Worm (Caenorhabditis elegans) whole organism, L1 larva: ENCODE data around the gene tag-280.

Experiments used
- ceh-8 ChIP-seq: fragments of 200-800 bp; sonication (Bioruptor generic); optimal IDR thresholded peaks from 2 replicates; lab custom pipeline; 2018; ENCODE audit warnings: mild to moderate bottlenecking, missing genetic modification characterization, moderate library complexity, missing compliant biosample characterization
- ceh-88 ChIP-seq: fragments of 200-800 bp; sonication (Bioruptor generic); IDR thresholded peaks from 2 replicates; pipeline ENCODE4 v1.3.6; 2022; ENCODE audit warnings: missing genetic modification characterization, missing compliant biosample characterization
- ceh-90 ChIP-seq: sonication (generic microtip); optimal IDR thresholded peaks from 2 replicates; lab custom pipeline; 2016; ENCODE audit warnings: missing genetic modification characterization, missing compliant biosample characterization
- ces-1 ChIP-seq: fragments of 150-350 bp; optimal IDR thresholded peaks from 2 replicates; lab custom pipeline; 2014; ENCODE audit warnings: missing biosample characterization, missing genetic modification reagents, missing genetic modification characterization
- dsc-1 ChIP-seq: sonication (generic microtip); optimal IDR thresholded peaks from 2 replicates; lab custom pipeline; 2016; ENCODE audit warnings: mild to moderate bottlenecking, missing genetic modification characterization, missing compliant biosample characterization
- efl-1 ChIP-seq, 4 experiments: fragments of 150-350 bp; optimal IDR thresholded peaks in 3 of 4; peaks in 1 of 4; 1 replicate in 1 of 4; 2 replicates in 3 of 4; lab custom pipeline; 2014; ENCODE audit warnings: missing biosample characterization in 2 of 4, missing genetic modification characterization in 2 of 4, missing genetic modification reagents in 2 of 4
- egl-13 ChIP-seq: sonication (generic microtip); optimal IDR thresholded peaks from 2 replicates; lab custom pipeline; 2016; ENCODE audit warnings: missing genotype, missing genetic modification reagents, missing genetic modification characterization, missing compliant biosample characterization
- elt-2 ChIP-seq: sonication (generic microtip); optimal IDR thresholded peaks from 2 replicates; lab custom pipeline; 2016; ENCODE audit warnings: missing genetic modification characterization, mild to moderate bottlenecking, inconsistent platforms, missing compliant biosample characterization, missing genetic modification reagents
- ets-5 ChIP-seq: fragments of 200-800 bp; sonication (Bioruptor generic); IDR thresholded peaks from 2 replicates; pipeline ENCODE4 v1.3.6; 2022; ENCODE audit warnings: missing genetic modification characterization, missing compliant biosample characterization
- irx-1 ChIP-seq: sonication (generic microtip); optimal IDR thresholded peaks from 2 replicates; lab custom pipeline; 2016; ENCODE audit warnings: missing genetic modification characterization, missing compliant biosample characterization
- isw-1 ChIP-seq: fragments of 200-800 bp; sonication (Bioruptor generic); IDR thresholded peaks from 2 replicates; pipeline ENCODE4 v1.3.6; 2022; ENCODE audit warnings: missing genetic modification characterization, missing compliant biosample characterization
- jun-1 ChIP-seq: fragments of 150-350 bp; optimal IDR thresholded peaks from 2 replicates; lab custom pipeline; 2014; ENCODE audit warnings: missing biosample characterization, missing genetic modification reagents, missing genetic modification characterization
- lin-14 ChIP-seq: fragments of 200-800 bp; sonication (Bioruptor generic); optimal IDR thresholded peaks from 2 replicates; lab custom pipeline; 2018; ENCODE audit warnings: mild to moderate bottlenecking, missing genetic modification characterization, moderate library complexity, missing compliant biosample characterization
- lsy-2 ChIP-seq, 2 experiments: fragments of 150-350 bp; optimal IDR thresholded peaks; 2 replicates each; lab custom pipeline; 2014; ENCODE audit warnings: missing biosample characterization in 2 of 2, missing genetic modification characterization in 2 of 2
- mdl-1 ChIP-seq, 2 experiments: fragments of 150-350 bp; optimal IDR thresholded peaks; 2 replicates each; lab custom pipeline; 2014 to 2017; ENCODE audit warnings: missing biosample characterization in 2 of 2, missing genetic modification characterization in 2 of 2, inconsistent platforms in 1 of 2
- mef-2 ChIP-seq: fragments of 150-350 bp; optimal IDR thresholded peaks from 2 replicates; lab custom pipeline; 2014; ENCODE audit warnings: missing biosample characterization, missing genetic modification characterization
- mep-1 ChIP-seq: fragments of 150-350 bp; optimal IDR thresholded peaks from 2 replicates; lab custom pipeline; 2014; ENCODE audit warnings: missing biosample characterization, missing genetic modification characterization
- nhr-11 ChIP-seq: fragments of 150-350 bp; optimal IDR thresholded peaks from 2 replicates; lab custom pipeline; 2014; ENCODE audit warnings: missing biosample characterization, missing genetic modification characterization
- nhr-12 ChIP-seq: sonication (generic microtip); optimal IDR thresholded peaks from 2 replicates; lab custom pipeline; 2017; ENCODE audit warnings: missing biosample characterization, missing genetic modification characterization
- nhr-47 ChIP-seq: sonication (generic microtip); optimal IDR thresholded peaks from 2 replicates; lab custom pipeline; 2016; ENCODE audit warnings: mild to moderate bottlenecking, missing genetic modification characterization, moderate library complexity, missing compliant biosample characterization
- pag-3 ChIP-seq: sonication (generic microtip); optimal IDR thresholded peaks from 2 replicates; lab custom pipeline; 2017; ENCODE audit warnings: missing genetic modification characterization, mild to moderate bottlenecking, missing compliant biosample characterization, antibody characterized with exemption, borderline replicate concordance; ENCODE audit not compliant: insufficient read depth
- skn-1 ChIP-seq: fragments of 150-350 bp; optimal IDR thresholded peaks from 2 replicates; lab custom pipeline; 2014; ENCODE audit warnings: missing biosample characterization, missing genetic modification characterization
- snu-23 ChIP-seq: sonication (generic microtip); optimal IDR thresholded peaks from 2 replicates; lab custom pipeline; 2016; ENCODE audit warnings: missing genetic modification characterization, missing compliant biosample characterization
- sptf-1 ChIP-seq: fragments of 150-350 bp; optimal IDR thresholded peaks from 2 replicates; lab custom pipeline; 2014; ENCODE audit warnings: missing biosample characterization, missing genetic modification characterization
- unc-62 ChIP-seq: fragments of 150-350 bp; optimal IDR thresholded peaks from 2 replicates; lab custom pipeline; 2014; ENCODE audit warnings: missing biosample characterization, missing genetic modification reagents, missing genetic modification characterization
- unc-98 ChIP-seq: fragments of 200-800 bp; sonication (Bioruptor generic); IDR thresholded peaks from 2 replicates; pipeline ENCODE4 v1.3.6; 2022; ENCODE audit warnings: missing genetic modification characterization, missing compliant biosample characterization
- zag-1 ChIP-seq: fragments of 150-350 bp; optimal IDR thresholded peaks from 2 replicates; lab custom pipeline; 2014; ENCODE audit warnings: missing biosample characterization, missing genetic modification characterization
- ztf-11 ChIP-seq, 2 experiments: sonication (generic microtip); optimal IDR thresholded peaks; 2 replicates each; lab custom pipeline; 2016 to 2017; ENCODE audit warnings: missing genetic modification characterization in 2 of 2, missing biosample characterization in 1 of 2, missing compliant biosample characterization in 1 of 2
- ztf-4 ChIP-seq: fragments of 150-350 bp; optimal IDR thresholded peaks from 2 replicates; lab custom pipeline; 2014; ENCODE audit warnings: missing biosample characterization, missing genetic modification characterization

Gene tag-280

DNA sequence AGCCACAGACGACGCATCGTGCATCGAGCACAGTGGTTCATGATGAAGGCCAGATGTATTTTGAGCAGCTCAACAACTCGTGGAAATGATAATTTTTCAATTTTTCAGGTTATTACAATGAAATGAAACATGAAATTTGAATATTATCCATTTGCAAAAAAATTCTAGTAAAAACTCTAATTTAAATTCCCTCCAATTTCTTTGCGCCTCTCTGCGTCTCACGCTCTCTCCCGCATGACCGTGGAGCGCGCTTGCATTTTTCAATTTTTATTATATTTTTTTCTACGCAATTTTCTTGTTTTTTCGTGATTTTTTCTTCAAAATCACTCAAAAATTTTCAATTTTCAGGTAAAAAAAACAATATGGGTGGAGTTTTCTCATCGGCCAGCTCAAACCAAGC, 1.0 kb upstream of the tag-280 start, which contains the start of gene tag-281 (continued):
- peak; percentile 75 for TF ChIP-seq irx-1
- TF ChIP-seq mef-2 (tag; lab: Kevin White, UChicago): no peak
- TF ChIP-seq nhr-47 (tag; lab: Kevin White, UChicago): peak; percentile 93
- peak; percentile 48 for TF ChIP-seq elt-2 (tag; lab: Kevin White, UChicago)
- no peak for TF ChIP-seq sptf-1 (tag; lab: Kevin White, UChicago)
- peak; percentile 3 for TF ChIP-seq pag-3 (tag; lab: Kevin White, UChicago)
- peak; percentile 91 for TF ChIP-seq mep-1

DNA sequence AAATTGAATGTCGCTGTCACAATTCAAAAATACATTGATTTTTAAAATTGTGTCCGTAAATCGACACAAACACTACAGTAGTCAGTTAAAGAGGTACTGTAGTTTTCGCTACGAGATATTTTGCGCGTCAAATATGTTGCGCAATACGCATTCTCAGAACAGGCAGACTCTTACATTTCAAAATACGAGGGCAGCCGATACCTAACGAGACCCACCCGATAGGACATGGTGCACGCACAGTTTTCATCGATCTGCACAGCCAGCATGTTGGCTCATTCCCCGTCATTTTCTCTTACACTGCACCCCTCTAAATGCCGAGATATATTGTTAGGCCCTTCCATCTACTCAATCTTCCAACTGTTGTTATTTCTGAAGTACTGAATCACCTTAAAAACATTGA, 1.8 kb downstream of the tag-280 start, which contains the start of gene F15A4.2:
Gene F15A4.2, plus strand, starts transcription at position 301 of the 400 bp plus-strand sequence.
- no peak for TF ChIP-seq skn-1 (tag; lab: Kevin White, UChicago)
- TF ChIP-seq dsc-1 (tag; lab: Kevin White, UChicago): no peak
- no peak for TF ChIP-seq elt-2 (tag; lab: Kevin White, UChicago)
- no peak for TF ChIP-seq snu-23 (GFP tag; lab: Kevin White, UChicago)
- TF ChIP-seq ztf-11 (tag; optimal IDR thresholded peaks at IDR 0.05; lab: Kevin White, UChicago): no peak
- no peak for TF ChIP-seq nhr-11 (tag; lab: Kevin White, UChicago)
- TF ChIP-seq ceh-90 (tag; lab: Kevin White, UChicago): no peak
- TF ChIP-seq ztf-4: no peak
- TF ChIP-seq isw-1 (GFP tag; lab: Robert Waterston, UW): no peak
- no peak for TF ChIP-seq pag-3 (tag; lab: Kevin White, UChicago)
- no peak for TF ChIP-seq nhr-12 (tag; lab: Kevin White, UChicago)
- TF ChIP-seq efl-1 (optimal IDR thresholded peaks at IDR 0.05; lab: Kevin White, UChicago): no peak
- TF ChIP-seq efl-1 (GFP tag; optimal IDR thresholded peaks at IDR 0.05 in 1 of 2; lab: Kevin White, UChicago): no peak

- TF ChIP-seq ceh-88 (GFP tag; lab: Robert Waterston, UW): no peak
- TF ChIP-seq nhr-47 (tag; lab: Kevin White, UChicago): no peak
- TF ChIP-seq irx-1: no peak
- no peak for TF ChIP-seq unc-62 (GFP tag; lab: Kevin White, UChicago)
Measured at ce11 chrII:12465557-12465956, 5.1 kb downstream of the tag-280 start, which contains the start of gene sre-37. TSS of gene sre-37 (plus strand) at chrII:12465857.

ce11 chrII:12467047-12467446, 6.6 kb downstream of the tag-280 start, which contains the start of gene srg-16:
TSS of gene srg-16 (plus strand) at chrII:12467133.
- TF ChIP-seq egl-13 (tag; lab: Kevin White, UChicago) (no peak), ets-5 (GFP tag; lab: Robert Waterston, UW) (no peak), lin-14 (GFP tag; lab: Kevin White, UChicago) (no peak), unc-98 (no peak), elt-2 (tag; lab: Kevin White, UChicago) (no peak), ces-1 (GFP tag; lab: Kevin White, UChicago) (no peak), mdl-1 (tag; optimal IDR thresholded peaks at IDR 0.05; lab: Kevin White, UChicago) (no peak)

DNA sequence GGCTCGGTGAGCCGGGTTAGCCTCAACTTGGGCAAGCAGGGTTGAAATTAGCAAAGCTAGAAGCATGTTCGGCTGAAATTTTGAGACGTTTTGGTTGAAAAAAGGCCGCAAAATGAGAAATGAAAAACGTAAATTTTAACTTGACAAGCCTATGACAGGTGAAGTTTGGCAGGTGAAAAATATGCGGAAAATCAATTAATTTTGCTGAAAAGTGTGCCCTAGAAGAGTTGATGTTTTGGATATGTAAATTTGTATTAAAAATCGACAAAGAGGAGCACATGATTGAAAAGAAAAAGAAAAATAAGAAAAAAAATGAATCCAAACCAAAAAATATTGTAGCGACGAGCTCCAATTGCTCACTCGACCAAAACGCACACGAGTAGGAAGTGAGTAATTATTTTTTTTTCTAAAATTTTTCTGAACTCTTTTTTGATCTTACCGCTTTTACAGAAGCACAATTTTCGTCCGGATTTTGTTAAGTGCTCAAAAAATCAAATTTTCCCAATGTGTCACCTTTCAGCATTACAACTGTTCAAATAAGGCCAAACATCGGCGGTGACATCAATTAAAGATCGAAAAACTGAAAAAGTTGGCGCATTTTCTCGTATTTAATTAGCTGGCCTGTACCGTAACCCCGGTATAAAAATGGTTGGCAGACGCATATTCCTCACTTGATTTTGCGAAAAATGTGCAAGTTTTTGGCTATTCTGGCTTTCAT, 10.8 kb downstream of the tag-280 start, which contains the start of the genes F15A4.5 and phat-8:
Gene F15A4.5, minus strand, starts transcription at position 101 of the 718 bp plus-strand sequence.
Gene phat-8, plus strand, starts transcription at position 668 of the 718 bp plus-strand sequence.
- TF ChIP-seq efl-1 (optimal IDR thresholded peaks at IDR 0.05; lab: Kevin White, UChicago): no peak
- TF ChIP-seq efl-1 (GFP tag; optimal IDR thresholded peaks at IDR 0.05 in 1 of 2; lab: Kevin White, UChicago): peak in 1 of 2 experiments; percentile 58
- no peak for TF ChIP-seq lin-14 (GFP tag; lab: Kevin White, UChicago)
- no peak for TF ChIP-seq unc-62 (GFP tag; lab: Kevin White, UChicago)
- no peak for TF ChIP-seq lsy-2 (tag; optimal IDR thresholded peaks at IDR 0.05; lab: Kevin White, UChicago)
- TF ChIP-seq zag-1 (tag; lab: Kevin White, UChicago): no peak
- no peak for TF ChIP-seq jun-1 (tag; lab: Kevin White, UChicago)
- TF ChIP-seq ceh-8 (GFP tag; lab: Kevin White, UChicago): no peak
- no peak for TF ChIP-seq nhr-12 (tag; lab: Kevin White, UChicago)
- TF ChIP-seq, all 84 proteins: peak for 1
